Worm (Caenorhabditis elegans) whole organism, L3 larva: ENCODE measurements around the gene mig-21.

ENCODE experiments used
- R02D3.7 ChIP-seq: fragments of 150-350 bp; optimal IDR thresholded peaks from 2 replicates; lab custom pipeline; 2014; ENCODE audit warnings: missing biosample characterization, missing genetic modification characterization
- aly-2 ChIP-seq: fragments of 150-350 bp; optimal IDR thresholded peaks from 2 replicates; lab custom pipeline; 2014; ENCODE audit warnings: missing biosample characterization, missing genetic modification characterization
- ama-1 ChIP-seq: fragments of 150-350 bp; optimal IDR thresholded peaks from 2 replicates; lab custom pipeline; 2018
- ceh-82 ChIP-seq: fragments of 150-350 bp; optimal IDR thresholded peaks from 2 replicates; lab custom pipeline; 2014; ENCODE audit warnings: missing biosample characterization, missing genetic modification characterization
- ceh-9 ChIP-seq: sonication (generic microtip); optimal IDR thresholded peaks from 2 replicates; lab custom pipeline; 2018; ENCODE audit warnings: missing biosample characterization, missing genetic modification characterization
- egl-27 ChIP-seq: sonication (generic microtip); optimal IDR thresholded peaks from 4 replicates; lab custom pipeline; 2017; ENCODE audit warnings: missing biosample characterization, missing genetic modification reagents, missing genetic modification characterization
- egl-5 ChIP-seq: fragments of 150-350 bp; optimal IDR thresholded peaks from 2 replicates; lab custom pipeline; 2017; ENCODE audit warnings: missing biosample characterization, missing genetic modification reagents, missing genetic modification characterization, inconsistent platforms
- elt-2 ChIP-seq: sonication (generic microtip); optimal IDR thresholded peaks from 2 replicates; lab custom pipeline; 2016; ENCODE audit warnings: missing genetic modification reagents, mild to moderate bottlenecking, missing genetic modification characterization, missing compliant biosample characterization
- eor-1 ChIP-seq, 2 experiments: fragments of 150-350 bp; optimal IDR thresholded peaks; 2 replicates each; lab custom pipeline; 2014 to 2018; ENCODE audit warnings: missing biosample characterization in 2 of 2, missing genetic modification characterization in 2 of 2
- fkh-10 ChIP-seq: sonication (generic microtip); optimal IDR thresholded peaks from 2 replicates; lab custom pipeline; 2017; ENCODE audit warnings: missing biosample characterization, missing genetic modification reagents, missing genetic modification characterization
- fkh-2 ChIP-seq: fragments of 150-350 bp; optimal IDR thresholded peaks from 2 replicates; lab custom pipeline; 2014; ENCODE audit warnings: missing biosample characterization, missing genetic modification reagents, missing genetic modification characterization
- fos-1 ChIP-seq: fragments of 150-350 bp; optimal IDR thresholded peaks from 2 replicates; lab custom pipeline; 2014; ENCODE audit warnings: missing biosample characterization, missing genetic modification characterization
- hmg-11 ChIP-seq: sonication (generic microtip); optimal IDR thresholded peaks from 2 replicates; lab custom pipeline; 2016; ENCODE audit warnings: missing genetic modification characterization, missing compliant biosample characterization
- jun-1 ChIP-seq: fragments of 150-350 bp; optimal IDR thresholded peaks from 2 replicates; lab custom pipeline; 2014; ENCODE audit warnings: missing biosample characterization, missing genetic modification reagents, missing genetic modification characterization
- lin-15B ChIP-seq: fragments of 150-350 bp; optimal IDR thresholded peaks from 2 replicates; lab custom pipeline; 2014; ENCODE audit warnings: missing biosample characterization, missing genetic modification characterization
- lin-39 ChIP-seq: fragments of 150-350 bp; optimal IDR thresholded peaks from 2 replicates; lab custom pipeline; 2018; ENCODE audit warnings: missing biosample characterization, missing genetic modification reagents, missing genetic modification characterization
- lsy-12 ChIP-seq: sonication (generic microtip); optimal IDR thresholded peaks from 2 replicates; lab custom pipeline; 2016; ENCODE audit warnings: mild to moderate bottlenecking, missing genetic modification characterization, missing compliant biosample characterization
- mml-1 ChIP-seq: fragments of 150-350 bp; sonication (generic microtip); optimal IDR thresholded peaks from 3 replicates; lab custom pipeline; 2014; ENCODE audit warnings: missing biosample characterization, missing genetic modification characterization
- nfya-1 ChIP-seq: sonication (generic microtip); optimal IDR thresholded peaks from 2 replicates; lab custom pipeline; 2017; ENCODE audit warnings: missing genetic modification characterization, mild to moderate bottlenecking, missing compliant biosample characterization, antibody characterized with exemption, moderate library complexity; ENCODE audit not compliant: insufficient read depth
- nhr-11 ChIP-seq: fragments of 150-350 bp; optimal IDR thresholded peaks from 2 replicates; lab custom pipeline; 2014; ENCODE audit warnings: missing biosample characterization, missing genetic modification characterization
- nhr-12 ChIP-seq: fragments of 150-350 bp; optimal IDR thresholded peaks from 2 replicates; lab custom pipeline; 2014; ENCODE audit warnings: missing biosample characterization, missing genetic modification characterization
- nhr-23 ChIP-seq: fragments of 150-350 bp; optimal IDR thresholded peaks from 2 replicates; lab custom pipeline; 2014; ENCODE audit warnings: missing biosample characterization, missing genetic modification reagents, missing genetic modification characterization
- nhr-237 ChIP-seq: fragments of 150-350 bp; optimal IDR thresholded peaks from 2 replicates; lab custom pipeline; 2014; ENCODE audit warnings: missing biosample characterization, missing genetic modification characterization
- nhr-25 ChIP-seq: sonication (generic microtip); optimal IDR thresholded peaks from 2 replicates; lab custom pipeline; 2017; ENCODE audit warnings: missing biosample characterization, missing genetic modification characterization
- nhr-28 ChIP-seq: fragments of 150-350 bp; optimal IDR thresholded peaks from 2 replicates; lab custom pipeline; 2014; ENCODE audit warnings: missing biosample characterization, missing genetic modification characterization
- nhr-67 ChIP-seq: fragments of 150-350 bp; optimal IDR thresholded peaks from 2 replicates; lab custom pipeline; 2014; ENCODE audit warnings: missing biosample characterization, missing genetic modification characterization
- nhr-76 ChIP-seq: fragments of 150-350 bp; sonication (generic microtip); optimal IDR thresholded peaks from 5 replicates; lab custom pipeline; 2014; ENCODE audit warnings: missing biosample characterization, missing genetic modification characterization
- nhr-77 ChIP-seq: fragments of 150-350 bp; optimal IDR thresholded peaks from 2 replicates; lab custom pipeline; 2014; ENCODE audit warnings: missing biosample characterization, missing genetic modification characterization
- pha-4 ChIP-seq: fragments of 150-350 bp; optimal IDR thresholded peaks from 2 replicates; lab custom pipeline; 2014; ENCODE audit warnings: missing biosample characterization, missing genetic modification reagents, missing genetic modification characterization
- sea-2 ChIP-seq: fragments of 150-350 bp; sonication (generic microtip); optimal IDR thresholded peaks from 4 replicates; lab custom pipeline; 2014; ENCODE audit warnings: missing biosample characterization, missing genetic modification reagents, missing genetic modification characterization
- skn-1 ChIP-seq: fragments of 150-350 bp; optimal IDR thresholded peaks from 2 replicates; lab custom pipeline; 2014; ENCODE audit warnings: missing biosample characterization, missing genetic modification characterization
- snpc-4 ChIP-seq: fragments of 150-350 bp; optimal IDR thresholded peaks from 2 replicates; lab custom pipeline; 2014; ENCODE audit warnings: missing biosample characterization, missing genetic modification characterization
- tbx-2 ChIP-seq: sonication (generic microtip); optimal IDR thresholded peaks from 2 replicates; lab custom pipeline; 2016; ENCODE audit warnings: mild to moderate bottlenecking, missing genetic modification characterization, missing compliant biosample characterization
- unc-39 ChIP-seq: sonication (generic microtip); optimal IDR thresholded peaks from 4 replicates; lab custom pipeline; 2017; ENCODE audit warnings: missing biosample characterization, missing genetic modification characterization
- unc-62 ChIP-seq: fragments of 150-350 bp; sonication (generic microtip); optimal IDR thresholded peaks from 4 replicates; lab custom pipeline; 2014; ENCODE audit warnings: missing biosample characterization, missing genetic modification reagents, missing genetic modification characterization
- zag-1 ChIP-seq: fragments of 150-350 bp; optimal IDR thresholded peaks from 2 replicates; lab custom pipeline; 2014; ENCODE audit warnings: missing biosample characterization, missing genetic modification characterization
- ztf-11 ChIP-seq: fragments of 150-350 bp; optimal IDR thresholded peaks from 2 replicates; lab custom pipeline; 2014; ENCODE audit warnings: missing biosample characterization, missing genetic modification characterization

mig-21 gene

DNA sequence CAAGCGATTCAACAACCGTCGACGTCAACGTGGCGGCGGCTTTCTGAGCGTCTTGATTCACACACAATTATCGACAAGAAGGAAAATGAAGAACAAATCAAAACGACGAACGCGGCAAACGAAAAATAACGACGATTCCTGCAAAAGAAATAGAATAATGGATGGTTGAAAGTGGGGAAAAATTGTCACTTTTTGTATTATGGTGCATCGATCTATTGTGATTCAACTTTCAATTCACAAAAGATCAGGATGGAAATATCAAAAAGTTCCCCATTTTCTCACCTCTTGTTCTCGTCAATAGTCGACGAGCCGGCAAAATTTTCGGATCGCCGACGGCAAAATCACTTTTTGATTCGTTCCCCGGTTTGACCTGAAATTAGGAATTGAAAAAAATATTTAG is 44.8 kb downstream of the mig-21 start, which contains the start of the genes R12B2.13 and mdt-15:
R12B2.13 (minus strand) TSS at position 101 of the 400 bp plus-strand sequence.
mdt-15 (minus strand) TSS at position 376 of the 400 bp plus-strand sequence.
- TF ChIP-seq jun-1 (tag; lab: Kevin White, UChicago) (no peak), egl-5 (tag; lab: Kevin White, UChicago) (no peak), eor-1 (tag; optimal IDR thresholded peaks at IDR 0.05; lab: Kevin White, UChicago) (no peak), lsy-12 (tag; lab: Kevin White, UChicago) (no peak), fos-1 (tag; lab: Kevin White, UChicago) (no peak), nhr-25 (tag; lab: Kevin White, UChicago) (no peak), skn-1 (no peak), lin-39 (tag; lab: Kevin White, UChicago) (no peak), nhr-67 (tag; lab: Kevin White, UChicago) (no peak), elt-2 (no peak), R02D3.7 (tag; lab: Kevin White, UChicago) (no peak)

DNA sequence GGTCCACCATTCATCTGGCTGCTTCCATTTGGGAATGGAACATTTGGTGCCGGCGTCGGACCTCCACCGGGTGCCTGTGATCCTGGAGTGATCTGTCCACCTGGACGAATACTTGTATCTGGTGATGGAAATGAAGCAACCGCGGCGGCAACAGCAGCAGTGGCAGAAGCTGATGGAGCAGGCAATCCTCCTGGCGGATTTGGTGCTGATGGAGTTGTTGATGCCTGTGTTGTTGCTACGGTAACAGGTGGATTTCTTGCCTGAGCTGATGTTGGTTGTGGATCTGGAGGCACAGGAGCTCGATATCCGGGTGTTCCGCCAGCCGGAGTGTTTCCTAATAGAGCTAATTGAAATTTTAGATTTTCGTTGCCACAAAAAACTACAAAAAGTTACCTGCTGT is 45.7 kb downstream of the mig-21 start:
- no peak for TF ChIP-seq unc-39
- no peak for TF ChIP-seq lsy-12 (tag; lab: Kevin White, UChicago)
- TF ChIP-seq snpc-4, result no peak
- TF ChIP-seq egl-5 (tag; lab: Kevin White, UChicago), result no peak
- TF ChIP-seq jun-1 (tag; lab: Kevin White, UChicago), result no peak
- TF ChIP-seq ztf-11 (tag; lab: Kevin White, UChicago), result no peak
- no peak for TF ChIP-seq nhr-23
- TF ChIP-seq ceh-9, result no peak
- TF ChIP-seq skn-1, result no peak
- TF ChIP-seq mml-1 (tag; lab: Kevin White, UChicago), result no peak
- no peak for TF ChIP-seq nhr-76 (tag; lab: Kevin White, UChicago)
- no peak for TF ChIP-seq fkh-2
- no peak for TF ChIP-seq R02D3.7 (tag; lab: Kevin White, UChicago)
- no peak for TF ChIP-seq nhr-25 (tag; lab: Kevin White, UChicago)
- no peak for TF ChIP-seq egl-27 (tag; lab: Kevin White, UChicago)
- no peak for TF ChIP-seq tbx-2 (tag; lab: Kevin White, UChicago)
- no peak for TF ChIP-seq nhr-28 (tag; lab: Kevin White, UChicago)
- no peak for TF ChIP-seq nhr-11 (tag; lab: Kevin White, UChicago)
- TF ChIP-seq ama-1 (lab: Kevin White, UChicago), result no peak

DNA sequence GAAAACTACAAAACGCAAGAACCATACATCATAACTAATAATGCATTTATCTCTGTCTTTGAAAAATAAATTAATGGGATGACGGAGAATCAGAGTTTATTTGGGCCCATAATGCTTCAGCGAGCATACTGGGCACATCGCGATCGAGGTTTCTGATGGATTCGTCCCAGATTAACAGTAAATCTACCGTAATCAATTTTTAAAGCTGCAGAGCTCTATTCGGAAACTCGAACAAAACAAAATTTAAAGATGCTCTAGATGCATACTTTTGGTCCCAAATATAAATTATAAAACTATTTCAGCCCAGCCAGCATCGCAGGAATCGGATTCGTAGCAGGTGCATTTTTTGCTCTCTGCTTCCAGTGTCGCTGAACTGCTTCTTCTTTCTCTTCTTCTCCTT is 50.1 kb downstream of the mig-21 start:
- TF ChIP-seq jun-1 (tag; lab: Kevin White, UChicago), result no peak
- no peak for TF ChIP-seq lin-39 (tag; lab: Kevin White, UChicago)
- no peak for TF ChIP-seq ztf-11 (tag; lab: Kevin White, UChicago)
- TF ChIP-seq skn-1, result no peak
- no peak for TF ChIP-seq nhr-77 (tag; lab: Kevin White, UChicago)
- no peak for TF ChIP-seq R02D3.7 (tag; lab: Kevin White, UChicago)
- no peak for TF ChIP-seq nhr-237
- no peak for TF ChIP-seq lin-15B (tag; lab: Kevin White, UChicago)
- no peak for TF ChIP-seq elt-2
- TF ChIP-seq zag-1 (tag; lab: Kevin White, UChicago), result no peak
- no peak for TF ChIP-seq nfya-1 (tag; lab: Kevin White, UChicago)
- TF ChIP-seq unc-62, result no peak
- no peak for TF ChIP-seq nhr-12 (tag; lab: Kevin White, UChicago)
- TF ChIP-seq nhr-76 (tag; lab: Kevin White, UChicago), result no peak
- TF ChIP-seq pha-4 (tag; lab: Kevin White, UChicago), result no peak
- no peak for TF ChIP-seq fkh-10 (GFP tag; lab: Kevin White, UChicago)
- no peak for TF ChIP-seq sea-2 (GFP tag; lab: Kevin White, UChicago)
- no peak for TF ChIP-seq hmg-11 (tag; lab: Kevin White, UChicago)
- TF ChIP-seq aly-2 (tag; lab: Kevin White, UChicago), result no peak
- TF ChIP-seq ceh-82 (tag; lab: Kevin White, UChicago), result no peak
